Fruit fly (Drosophila melanogaster) Kc167 (cell line): ENCODE measurements around the gene Tengl3.

Source experiments
- Sin3A ChIP-seq: fragments of >200 bp; optimal IDR thresholded peaks from 2 replicates; lab custom pipeline; 2018; ENCODE audit warnings: missing external identifiers
- h ChIP-seq: fragments of >200 bp; optimal IDR thresholded peaks from 3 replicates; lab custom pipeline; 2018; ENCODE audit warnings: missing external identifiers
- insv ChIP-seq: fragments of >200 bp; optimal IDR thresholded peaks from 3 replicates; lab custom pipeline; 2018; ENCODE audit warnings: missing external identifiers
- psq ChIP-seq: fragments of >200 bp; optimal IDR thresholded peaks from 2 replicates; lab custom pipeline; 2017; ENCODE audit warnings: missing external identifiers
- ttk ChIP-seq: sonication (Bioruptor generic); optimal IDR thresholded peaks from 2 replicates; lab custom pipeline; 2017; ENCODE audit warnings: missing external identifiers

dm6 chr2L:2196590-2197474, 41.2 kb downstream of the Tengl3 start:
- TF ChIP-seq h: no peak
- no peak for TF ChIP-seq Sin3A (lab: Kevin White, UChicago)
- no peak for TF ChIP-seq ttk
- TF ChIP-seq insv (lab: Kevin White, UChicago): no peak
- no peak for TF ChIP-seq psq (lab: Kevin White, UChicago)
